Fruit fly (Drosophila melanogaster): ENCODE data around the gene mahe.

mahe gene

DNA sequence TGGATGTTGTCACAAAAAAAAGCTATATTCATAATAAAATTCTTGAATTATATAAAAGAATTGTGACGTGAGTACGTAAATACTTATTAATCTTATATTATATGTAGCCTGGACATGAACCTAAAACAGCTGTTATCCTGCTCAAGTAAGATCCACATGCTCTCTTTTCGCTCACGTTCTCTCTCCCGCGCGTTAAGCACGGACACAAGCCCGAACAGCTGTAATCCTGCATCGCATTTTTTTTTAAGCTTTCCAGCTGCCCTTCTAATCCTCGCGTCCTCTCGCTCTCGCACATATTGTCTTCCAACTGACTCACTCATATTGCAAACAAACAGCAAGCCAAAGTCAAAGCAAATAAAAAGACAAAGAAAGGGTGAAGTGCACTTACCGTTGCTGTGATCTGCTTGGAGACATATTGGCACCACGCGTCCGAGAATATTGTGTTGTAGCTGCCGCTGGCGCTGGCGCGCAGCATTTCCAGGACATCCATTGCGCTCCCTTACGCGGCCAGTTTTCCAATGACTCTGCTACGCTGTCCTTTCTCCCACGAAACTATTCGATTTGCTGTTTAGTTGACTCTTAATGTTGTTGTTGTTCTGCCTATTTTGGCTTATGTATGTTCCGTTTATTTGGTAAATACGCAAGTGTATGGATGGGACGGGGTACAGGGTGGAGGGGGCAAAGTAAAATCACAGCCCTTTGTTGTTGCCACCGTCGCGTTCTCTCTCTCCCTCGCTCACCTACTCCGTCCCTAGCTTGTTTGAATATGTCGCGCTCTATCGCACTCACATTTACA lies 36.1 kb upstream of the mahe start:
- TF ChIP-seq pad (GFP tag; optimal IDR thresholded peaks at IDR 0.05) (peak; percentile 94), cic (GFP tag; optimal IDR thresholded peaks at IDR 0.05) (no peak)

DNA sequence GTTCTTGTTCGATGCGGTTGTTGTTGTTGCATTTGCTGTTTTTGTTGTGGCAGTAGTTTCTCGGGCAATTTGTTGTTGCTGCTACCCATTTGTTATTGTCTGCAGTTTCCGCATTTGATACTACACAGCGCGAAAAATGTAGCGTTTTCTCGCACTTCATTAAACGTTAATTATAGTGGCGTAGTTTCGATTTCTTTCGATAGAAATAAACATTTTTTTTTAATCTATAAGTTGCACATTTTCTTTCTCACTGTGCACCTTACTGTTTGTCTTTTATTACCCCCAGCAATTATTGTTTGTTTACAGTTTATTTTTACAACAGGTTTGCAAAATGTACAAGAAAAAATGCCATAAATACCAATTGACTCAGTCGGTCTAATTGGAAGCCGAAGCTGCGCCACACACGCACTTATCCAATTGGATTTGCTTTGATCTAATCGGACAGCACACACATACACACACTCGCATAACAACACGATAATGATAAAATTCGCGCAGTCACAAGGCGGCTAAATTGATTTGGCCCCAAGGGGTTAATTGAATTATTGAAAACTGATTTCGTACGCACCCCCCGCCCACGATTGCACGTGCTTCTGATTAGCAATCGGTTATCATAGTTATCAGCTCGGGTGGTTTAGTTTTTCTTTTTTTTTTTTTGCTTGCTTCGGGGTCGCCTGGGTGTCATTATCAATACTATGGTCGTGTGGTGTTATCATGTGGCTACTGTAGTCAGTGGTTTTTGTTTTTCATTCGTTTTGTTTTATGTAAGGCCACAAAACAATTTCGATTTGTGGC lies 34.8 kb upstream of the mahe start:
- TF ChIP-seq Crg-1 (GFP tag; optimal IDR thresholded peaks at IDR 0.05), result peak; percentile 7
- TF ChIP-seq CG33017 (tag; optimal IDR thresholded peaks at IDR 0.05), result no peak
- peak; percentile 26 for TF ChIP-seq CG7045 (GFP tag; optimal IDR thresholded peaks at IDR 0.05)
- peak; percentile 14 for TF ChIP-seq Mnt (GFP tag; optimal IDR thresholded peaks at IDR 0.05)
- TF ChIP-seq Clk (GFP tag; optimal IDR thresholded peaks at IDR 0.05), result no peak
- TF ChIP-seq tj (GFP tag; optimal IDR thresholded peaks at IDR 0.05), result peak; percentile 17

DNA sequence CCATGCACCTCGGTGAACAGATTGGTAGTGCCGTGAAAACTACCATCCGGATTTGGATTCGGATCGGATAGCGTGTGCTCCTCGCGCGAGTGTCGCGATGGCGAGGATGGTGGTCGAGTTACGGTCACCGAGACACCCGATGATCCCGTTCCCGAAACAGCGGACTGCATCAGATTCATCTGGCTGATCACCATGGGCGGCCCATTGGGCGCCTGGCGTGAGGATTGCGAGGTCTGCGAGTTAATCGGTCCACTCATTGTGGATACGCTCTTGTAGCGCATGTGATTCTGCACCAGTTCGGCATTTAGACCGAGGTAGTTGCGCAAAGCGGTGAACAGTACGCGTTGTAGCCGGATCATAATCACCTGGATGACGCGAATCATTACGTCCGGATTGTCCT lies 32.5 kb upstream of the mahe start, which contains the start of gene sn:
sn (plus strand) TSS at position 301 of the 400 bp plus-strand sequence.
- TF ChIP-seq tj (GFP tag; optimal IDR thresholded peaks at IDR 0.05) (no peak), CG7045 (GFP tag; optimal IDR thresholded peaks at IDR 0.05) (no peak), Crg-1 (GFP tag; optimal IDR thresholded peaks at IDR 0.05) (no peak), CG14711 (tag; optimal IDR thresholded peaks at IDR 0.05) (no peak), CG11617 (GFP tag; optimal IDR thresholded peaks at IDR 0.05) (no peak), cic (GFP tag; optimal IDR thresholded peaks at IDR 0.05) (no peak), Mnt (GFP tag; optimal IDR thresholded peaks at IDR 0.05) (no peak), Clk (GFP tag; optimal IDR thresholded peaks at IDR 0.05) (no peak), CG12768 (GFP tag; optimal IDR thresholded peaks at IDR 0.05) (no peak), pad (GFP tag; optimal IDR thresholded peaks at IDR 0.05) (no peak), CG5204 (GFP tag; optimal IDR thresholded peaks at IDR 0.05) (no peak), toe (GFP tag; optimal IDR thresholded peaks at IDR 0.05) (no peak), cnc (optimal IDR thresholded peaks at IDR 0.05) (no peak), CG33017 (tag; optimal IDR thresholded peaks at IDR 0.05) (no peak), CG7101 (tag; optimal IDR thresholded peaks at IDR 0.05) (no peak), ovo (GFP tag; optimal IDR thresholded peaks at IDR 0.05) (no peak), CG1620 (GFP tag; optimal IDR thresholded peaks at IDR 0.05) (no peak), bab1 (GFP tag; optimal IDR thresholded peaks at IDR 0.05) (no peak), kay (GFP tag; ENCODE audit: borderline replicate concordance) (no peak)

DNA sequence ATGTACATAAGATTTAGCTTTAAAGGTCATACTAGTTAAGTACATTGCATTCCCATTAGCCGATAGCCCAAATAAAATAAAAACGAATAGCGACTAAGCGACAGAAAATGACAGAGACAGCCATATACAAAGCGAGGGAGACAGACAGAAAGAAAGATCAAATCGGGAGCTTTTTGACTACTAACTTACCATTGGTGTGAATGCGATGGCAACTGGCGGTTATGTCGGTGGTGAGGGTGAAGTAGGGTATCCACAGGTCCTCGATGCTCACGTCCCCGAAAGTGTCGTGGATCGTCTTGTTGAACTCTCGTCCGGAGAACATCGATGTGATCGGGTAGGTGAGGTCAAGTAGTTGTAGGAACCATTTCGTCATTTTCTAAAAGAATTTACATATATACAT lies 29.8 kb upstream of the mahe start:
- TF ChIP-seq Crg-1 (GFP tag; optimal IDR thresholded peaks at IDR 0.05), result no peak
- no peak for TF ChIP-seq tj (GFP tag; optimal IDR thresholded peaks at IDR 0.05)

- TF ChIP-seq kay (GFP tag; ENCODE audit: borderline replicate concordance), result no peak
- TF ChIP-seq ovo (GFP tag; optimal IDR thresholded peaks at IDR 0.05), result peak; percentile 70
- no peak for TF ChIP-seq CG5204 (GFP tag; optimal IDR thresholded peaks at IDR 0.05)
- no peak for TF ChIP-seq toe (GFP tag; optimal IDR thresholded peaks at IDR 0.05)
- no peak for TF ChIP-seq pad (GFP tag; optimal IDR thresholded peaks at IDR 0.05)
These were observed 28.3 kb upstream of the mahe start for dm6 chrX:7959512-7959911.

DNA sequence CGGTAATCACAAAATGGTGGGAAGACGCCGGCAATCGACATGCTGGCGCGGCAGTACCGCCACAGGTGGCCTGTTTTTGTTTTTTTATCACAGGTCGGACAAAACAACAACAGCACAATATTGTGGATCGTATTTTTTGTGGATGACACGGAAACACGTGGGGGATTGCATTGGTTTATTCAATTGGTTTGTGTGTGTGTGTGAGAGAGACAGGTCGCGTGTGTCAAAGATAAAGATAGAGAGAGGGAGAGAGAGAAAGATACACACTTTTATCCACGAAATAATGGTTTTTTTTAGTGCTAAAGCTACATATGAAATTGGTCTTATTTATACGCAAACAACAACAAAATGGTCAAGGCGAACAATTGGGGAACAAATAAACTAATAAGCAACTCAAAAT lies 27.8 kb upstream of the mahe start:
- TF ChIP-seq CG14711 (tag; optimal IDR thresholded peaks at IDR 0.05) (no peak), pad (GFP tag; optimal IDR thresholded peaks at IDR 0.05) (no peak), CG7101 (tag; optimal IDR thresholded peaks at IDR 0.05) (no peak), Mnt (GFP tag; optimal IDR thresholded peaks at IDR 0.05) (peak; percentile 70), kay (GFP tag; ENCODE audit: borderline replicate concordance) (no peak)

DNA sequence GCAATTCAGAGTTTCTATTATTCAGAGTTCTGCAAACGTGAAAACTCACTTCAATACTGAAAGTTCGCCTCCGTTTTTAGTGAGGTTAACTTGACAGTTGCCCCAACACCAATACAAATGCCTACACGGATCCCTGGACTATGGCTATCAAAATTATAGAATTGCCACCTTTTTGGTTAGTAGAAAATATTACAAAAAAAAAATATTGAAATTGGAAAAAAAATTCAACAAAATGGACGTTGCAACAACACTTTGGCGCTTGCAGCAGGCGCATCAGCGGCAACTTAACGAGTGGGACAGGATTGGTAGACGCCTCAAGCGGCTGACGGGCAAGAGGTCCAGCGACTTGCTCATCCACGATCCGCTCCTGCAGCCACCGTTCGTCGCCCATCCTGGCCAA lies 24.7 kb upstream of the mahe start, which contains the start of the genes CG15332 and CG15330:
CG15332 (minus strand) TSS at position 101 of the 400 bp plus-strand sequence.
CG15330 (plus strand) TSS at position 175 of the 400 bp plus-strand sequence.
- no peak for TF ChIP-seq CG33017 (tag; optimal IDR thresholded peaks at IDR 0.05)
- no peak for TF ChIP-seq tj (GFP tag; optimal IDR thresholded peaks at IDR 0.05)
- TF ChIP-seq pad (GFP tag; optimal IDR thresholded peaks at IDR 0.05), result no peak
- no peak for TF ChIP-seq CG7101 (tag; optimal IDR thresholded peaks at IDR 0.05)
- no peak for TF ChIP-seq Clk (GFP tag; optimal IDR thresholded peaks at IDR 0.05)
- no peak for TF ChIP-seq kay (GFP tag; ENCODE audit: borderline replicate concordance)
- TF ChIP-seq toe (GFP tag; optimal IDR thresholded peaks at IDR 0.05), result no peak
- TF ChIP-seq cnc (optimal IDR thresholded peaks at IDR 0.05), result no peak
- TF ChIP-seq bab1 (GFP tag; optimal IDR thresholded peaks at IDR 0.05), result no peak
- no peak for TF ChIP-seq CG1620 (GFP tag; optimal IDR thresholded peaks at IDR 0.05)
- no peak for TF ChIP-seq CG11617 (GFP tag; optimal IDR thresholded peaks at IDR 0.05)
